Worm (Caenorhabditis elegans): ENCODE data around the gene K11D12.12.

K11D12.12 gene

DNA sequence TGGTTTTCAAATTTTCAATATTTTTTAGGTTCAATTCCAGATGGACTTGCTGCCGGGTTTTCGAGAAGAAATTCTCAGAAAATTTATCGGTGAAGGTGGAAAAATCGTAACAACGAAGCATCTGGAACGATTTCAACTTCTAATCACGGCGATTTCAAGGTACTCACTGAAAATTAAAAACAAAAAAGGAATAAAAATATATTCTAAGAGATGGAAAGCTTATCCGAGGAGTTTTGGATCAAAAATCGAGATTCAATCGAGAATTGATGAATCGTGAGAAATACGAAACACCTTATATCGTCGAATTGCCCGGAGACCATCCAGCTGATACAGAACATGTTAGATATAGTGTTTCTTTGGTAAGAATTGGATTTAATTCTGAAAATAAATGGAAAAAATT, at the start of gene K11D12.12:
K11D12.12 (plus strand) TSS at position 29 of the 400 bp plus-strand sequence.
- TF ChIP-seq sem-2 (GFP tag; optimal IDR thresholded peaks at IDR 0.05): no peak

DNA sequence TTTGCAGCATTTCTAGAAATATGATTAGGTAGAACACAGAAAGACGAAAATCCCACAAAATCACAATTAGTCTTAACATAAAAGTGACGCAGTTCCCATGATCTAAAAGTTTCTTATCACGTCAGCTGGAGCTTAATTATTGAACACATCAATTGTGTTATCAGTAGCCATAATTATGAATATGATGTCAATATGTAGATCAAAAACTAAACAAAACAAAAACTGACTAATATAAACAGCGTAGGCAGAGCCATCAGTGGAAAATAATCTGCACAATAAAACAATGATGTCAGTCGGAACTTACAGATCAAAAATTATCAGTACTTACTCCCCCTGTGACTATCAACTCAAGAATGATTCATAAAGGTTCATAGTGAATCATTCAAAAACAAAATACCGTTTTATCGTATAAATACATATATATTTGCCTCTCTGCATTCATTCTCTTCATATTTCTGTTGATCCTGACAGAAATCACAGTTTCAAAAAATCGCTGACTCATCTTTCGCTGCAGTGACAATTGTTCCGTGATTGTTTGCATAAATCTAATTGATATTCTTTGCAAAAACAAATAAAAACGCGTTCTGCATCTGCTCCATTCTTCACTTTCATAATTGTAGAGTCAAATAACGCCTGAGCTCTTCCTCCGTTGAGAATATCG, 39.7 kb upstream of the K11D12.12 start, which contains the start of gene srr-6:
srr-6 (plus strand) TSS at position 611 of the 661 bp plus-strand sequence.
- TF ChIP-seq nhr-237 (tag; optimal IDR thresholded peaks at IDR 0.05): no peak
- no peak for TF ChIP-seq ham-2 (GFP tag; optimal IDR thresholded peaks at IDR 0.05)
- no peak for TF ChIP-seq nhr-2 (tag; optimal IDR thresholded peaks at IDR 0.05)
- TF ChIP-seq elt-3 (tag; optimal IDR thresholded peaks at IDR 0.05): no peak
- no peak for TF ChIP-seq lin-32 (GFP tag; optimal IDR thresholded peaks at IDR 0.05)
- no peak for TF ChIP-seq pha-4 (tag; optimal IDR thresholded peaks at IDR 0.05)
- no peak for TF ChIP-seq nhr-76 (tag; optimal IDR thresholded peaks at IDR 0.05)
- no peak for TF ChIP-seq unc-39 (tag; optimal IDR thresholded peaks at IDR 0.05)
- no peak for TF ChIP-seq blmp-1 (tag; optimal IDR thresholded peaks at IDR 0.05)
- no peak for TF ChIP-seq unc-120 (tag; optimal IDR thresholded peaks at IDR 0.05; ENCODE audit: poor library complexity, severe bottlenecking)
- no peak for TF ChIP-seq zip-8 (tag; optimal IDR thresholded peaks at IDR 0.05)

DNA sequence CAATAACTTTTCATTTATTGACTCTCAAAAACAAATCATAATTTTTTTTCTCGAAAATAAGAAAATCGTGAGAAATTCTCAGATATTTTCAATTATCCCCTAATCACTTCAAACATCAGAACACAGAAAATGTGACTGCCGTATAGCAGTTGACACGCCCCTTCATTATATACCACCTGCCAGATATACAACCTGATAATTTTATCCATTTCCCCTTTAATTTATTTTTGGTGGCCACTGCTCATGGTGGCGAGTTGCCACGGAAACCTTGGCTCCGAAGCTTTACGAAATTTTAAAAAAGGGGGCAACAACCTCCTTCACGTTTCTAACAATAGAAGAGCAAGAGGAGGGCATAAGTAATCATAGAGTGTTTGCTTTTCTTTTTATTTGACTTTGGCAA, 35.3 kb upstream of the K11D12.12 start:
- no peak for TF ChIP-seq drap-1 (GFP tag; optimal IDR thresholded peaks at IDR 0.05)
- peak; percentile 33 for TF ChIP-seq ces-1 (GFP tag; optimal IDR thresholded peaks at IDR 0.05)

DNA sequence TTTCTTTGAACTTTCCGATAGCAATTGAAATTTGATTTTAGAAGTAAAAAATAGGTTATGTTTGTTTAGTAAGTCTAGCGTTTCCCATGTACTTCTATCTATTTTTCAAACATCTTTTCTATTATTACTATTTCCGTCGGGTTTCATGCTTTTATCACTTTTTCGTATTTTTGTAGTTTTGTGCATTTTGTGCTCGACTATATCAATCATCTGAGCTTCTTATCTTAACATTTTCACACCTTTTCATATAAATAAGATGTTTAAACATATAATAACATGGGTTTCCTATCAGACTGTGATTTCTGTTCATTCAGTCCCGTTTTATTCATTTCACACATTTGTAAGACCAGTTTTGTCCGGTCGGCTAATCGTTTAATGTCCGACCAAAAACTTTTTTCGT, 34.0 kb upstream of the K11D12.12 start:
- TF ChIP-seq flh-1 (GFP tag; optimal IDR thresholded peaks at IDR 0.05) (no peak), snpc-4 (tag; optimal IDR thresholded peaks at IDR 0.05) (no peak), nhr-12 (tag; optimal IDR thresholded peaks at IDR 0.05) (no peak), lsy-2 (tag; optimal IDR thresholded peaks at IDR 0.05) (no peak)

DNA sequence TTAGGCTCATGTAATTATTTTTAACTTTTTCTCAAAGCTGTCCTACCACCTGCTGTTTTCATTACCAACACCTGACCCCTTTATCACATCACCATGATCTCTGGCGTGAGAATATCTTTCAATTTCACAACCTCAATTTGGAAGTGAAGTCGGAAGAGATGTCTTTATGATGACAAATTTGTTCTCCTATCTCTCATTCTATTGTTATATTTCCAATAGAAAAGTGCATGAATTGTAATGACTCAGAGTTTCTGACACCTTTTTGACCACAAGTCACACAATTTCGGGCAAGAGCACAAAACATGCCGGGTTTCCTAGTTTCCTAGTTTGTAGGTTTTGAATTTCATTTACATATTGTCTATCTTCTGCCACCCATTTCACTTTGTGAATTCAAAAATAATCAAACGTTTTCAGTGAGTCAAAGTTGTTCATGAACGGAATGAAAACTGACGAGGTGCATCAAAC, 33.2 kb upstream of the K11D12.12 start, which contains the start of gene srr-4:
srr-4 (plus strand) TSS at position 415 of the 465 bp plus-strand sequence.
- TF ChIP-seq elt-3 (tag; optimal IDR thresholded peaks at IDR 0.05): no peak
- no peak for TF ChIP-seq nhr-2 (tag; optimal IDR thresholded peaks at IDR 0.05)
- no peak for TF ChIP-seq sptf-1 (tag; optimal IDR thresholded peaks at IDR 0.05)
- no peak for TF ChIP-seq mep-1 (tag; optimal IDR thresholded peaks at IDR 0.05)
- no peak for TF ChIP-seq bed-3 (GFP tag; optimal IDR thresholded peaks at IDR 0.05)
- no peak for TF ChIP-seq unc-120 (tag; optimal IDR thresholded peaks at IDR 0.05; ENCODE audit: poor library complexity, severe bottlenecking)
- no peak for TF ChIP-seq nhr-237 (tag; optimal IDR thresholded peaks at IDR 0.05)
- TF ChIP-seq elt-1 (tag; optimal IDR thresholded peaks at IDR 0.05; ENCODE audit: borderline replicate concordance, insufficient read depth): no peak
- no peak for TF ChIP-seq mab-5 (tag; optimal IDR thresholded peaks at IDR 0.05)
- TF ChIP-seq drap-1 (GFP tag; optimal IDR thresholded peaks at IDR 0.05): no peak
- no peak for TF ChIP-seq nhr-28 (tag; optimal IDR thresholded peaks at IDR 0.05)
- no peak for TF ChIP-seq cnd-1 (tag; optimal IDR thresholded peaks at IDR 0.05)

DNA sequence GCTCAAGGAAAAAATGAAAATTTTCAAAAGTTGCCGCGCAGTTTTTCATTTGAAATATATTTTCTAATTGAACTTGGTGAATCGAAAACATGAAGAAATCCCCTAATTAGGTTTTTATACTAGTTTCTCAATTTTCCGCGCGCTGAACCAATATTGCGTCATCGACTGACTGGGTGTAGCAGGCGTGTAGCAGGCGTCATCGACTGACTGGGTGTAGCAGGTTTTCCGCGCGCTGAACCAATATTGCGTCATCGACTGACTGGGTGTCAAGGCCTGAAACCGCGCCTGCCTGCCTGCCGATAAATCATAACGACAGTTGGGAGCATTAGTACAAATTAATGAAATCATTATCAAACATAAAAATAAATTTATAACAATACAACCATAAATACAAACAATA, 28.7 kb upstream of the K11D12.12 start:
- TF ChIP-seq lin-13 (tag; optimal IDR thresholded peaks at IDR 0.05) (no peak), elt-1 (tag; optimal IDR thresholded peaks at IDR 0.05; ENCODE audit: borderline replicate concordance, insufficient read depth) (no peak), ceh-83 (GFP tag; optimal IDR thresholded peaks at IDR 0.05) (no peak), nhr-28 (tag; optimal IDR thresholded peaks at IDR 0.05) (no peak), cnd-1 (tag; optimal IDR thresholded peaks at IDR 0.05) (no peak), zip-8 (tag; optimal IDR thresholded peaks at IDR 0.05) (peak; percentile 98), mep-1 (tag; optimal IDR thresholded peaks at IDR 0.05) (no peak), nhr-2 (tag; optimal IDR thresholded peaks at IDR 0.05) (peak; percentile 43)

DNA sequence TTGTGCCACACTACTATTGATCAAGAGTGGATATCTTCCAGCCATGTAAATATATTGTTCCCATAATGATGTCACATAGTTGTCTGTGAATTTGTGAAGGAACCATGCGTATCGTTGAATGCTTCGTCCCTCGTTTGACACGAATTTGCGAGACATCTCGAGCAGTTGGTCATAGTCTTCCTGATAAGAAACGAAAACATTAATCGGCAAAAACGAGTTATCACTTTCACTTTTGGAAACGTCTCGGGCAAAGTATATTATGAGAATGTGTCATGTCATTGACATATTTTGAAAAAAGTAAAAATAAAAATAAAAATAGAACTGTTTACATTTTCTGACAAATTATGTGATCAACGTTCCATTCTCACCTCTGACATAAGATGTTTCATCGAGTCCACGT, 25.6 kb upstream of the K11D12.12 start:
- no peak for TF ChIP-seq tbx-8 (GFP tag; optimal IDR thresholded peaks at IDR 0.05)
- TF ChIP-seq pha-4 (tag; optimal IDR thresholded peaks at IDR 0.05): no peak
- no peak for TF ChIP-seq lin-13 (tag; optimal IDR thresholded peaks at IDR 0.05)

Data from whole organism, mixed stage, embryonic.